Worm (Caenorhabditis elegans) whole organism, young adult: Measurements from ENCODE around the gene R04F11.2.

Source experiments
- F37B4.10 ChIP-seq: fragments of 200-800 bp; sonication (Bioruptor generic); IDR thresholded peaks from 2 replicates; pipeline ENCODE4 v1.3.6; 2022; ENCODE audit warnings: missing genetic modification characterization, missing compliant biosample characterization
- F39B2.1 ChIP-seq: fragments of 200-800 bp; sonication (Bioruptor generic); IDR thresholded peaks from 2 replicates; pipeline ENCODE4 v1.3.6; 2022; ENCODE audit warnings: missing genetic modification reagents, missing genetic modification characterization, missing compliant biosample characterization
- F49E8.2 ChIP-seq: sonication (generic microtip); optimal IDR thresholded peaks from 3 replicates; lab custom pipeline; 2017; ENCODE audit warnings: missing genetic modification characterization, mild to moderate bottlenecking, missing compliant biosample characterization, antibody characterized with exemption, moderate library complexity; ENCODE audit not compliant: insufficient read depth
- F57C9.4 ChIP-seq: sonication (generic microtip); optimal IDR thresholded peaks from 2 replicates; lab custom pipeline; 2017; ENCODE audit warnings: mild to moderate bottlenecking, missing genetic modification characterization, missing compliant biosample characterization
- Y53G8AR.9 ChIP-seq: fragments of 200-800 bp; sonication (Bioruptor generic); conservative IDR thresholded peaks from 2 replicates; pipeline ENCODE4 v1.3.6; 2022; ENCODE audit warnings: missing genetic modification reagents, missing genetic modification characterization, missing compliant biosample characterization
- aptf-2 ChIP-seq: fragments of 200-800 bp; sonication (Bioruptor generic); conservative IDR thresholded peaks from 2 replicates; pipeline ENCODE4 v1.3.6; 2022; ENCODE audit warnings: missing genetic modification reagents, missing genetic modification characterization, missing compliant biosample characterization
- atf-7 ChIP-seq: sonication (generic microtip); optimal IDR thresholded peaks from 2 replicates; lab custom pipeline; 2017; ENCODE audit warnings: mild to moderate bottlenecking, missing genetic modification characterization, missing compliant biosample characterization
- attf-6 ChIP-seq: fragments of 200-800 bp; sonication (Bioruptor generic); IDR thresholded peaks from 2 replicates; pipeline ENCODE4 v1.3.6; 2022; ENCODE audit warnings: missing genetic modification reagents, missing genetic modification characterization, missing compliant biosample characterization
- bed-2 ChIP-seq: fragments of 200-800 bp; sonication (Bioruptor generic); IDR thresholded peaks from 2 replicates; pipeline ENCODE4 v1.3.6; 2022; ENCODE audit warnings: missing genetic modification reagents, missing genetic modification characterization, missing compliant biosample characterization
- ccch-3 ChIP-seq: fragments of 200-800 bp; sonication (Bioruptor generic); optimal IDR thresholded peaks from 2 replicates; lab custom pipeline; 2018; ENCODE audit warnings: mild to moderate bottlenecking, missing genetic modification characterization, missing compliant biosample characterization
- cebp-1 ChIP-seq, 2 experiments: fragments of 200-800 bp in 1 of 2; sonication (Bioruptor generic) in 1 of 2; sonication (generic microtip) in 1 of 2; IDR thresholded peaks in 1 of 2; optimal IDR thresholded peaks in 1 of 2; 2 replicates each; pipeline versions ENCODE4 v1.3.6 to Lab custom; 2017 to 2022; ENCODE audit warnings: missing compliant biosample characterization in 2 of 2, missing genetic modification characterization in 2 of 2, mild to moderate bottlenecking in 1 of 2, missing genetic modification reagents in 1 of 2, moderate library complexity in 1 of 2
- ceh-100 ChIP-seq: fragments of 200-800 bp; sonication (Bioruptor generic); IDR thresholded peaks from 2 replicates; pipeline ENCODE4 v1.3.6; 2022; ENCODE audit warnings: missing genetic modification reagents, missing genetic modification characterization, missing compliant biosample characterization
- ceh-27 ChIP-seq: fragments of 200-800 bp; sonication (Bioruptor generic); optimal IDR thresholded peaks from 2 replicates; lab custom pipeline; 2018; ENCODE audit warnings: mild to moderate bottlenecking, missing genetic modification characterization, moderate library complexity, missing compliant biosample characterization
- ceh-40 ChIP-seq: fragments of 200-800 bp; sonication (Bioruptor generic); IDR thresholded peaks from 2 replicates; pipeline ENCODE4 v1.3.6; 2022; ENCODE audit warnings: missing genetic modification characterization, missing compliant biosample characterization
- dpl-1 ChIP-seq: fragments of 150-350 bp; optimal IDR thresholded peaks from 2 replicates; lab custom pipeline; 2014; ENCODE audit warnings: missing biosample characterization, missing genetic modification reagents, missing genetic modification characterization
- egl-18 ChIP-seq: fragments of 200-800 bp; sonication (Bioruptor generic); IDR thresholded peaks from 2 replicates; pipeline ENCODE4 v1.3.6; 2022; ENCODE audit warnings: missing genetic modification reagents, missing genetic modification characterization, missing compliant biosample characterization
- egl-44 ChIP-seq: fragments of 200-800 bp; sonication (Bioruptor generic); IDR thresholded peaks from 2 replicates; pipeline ENCODE4 v1.3.6; 2022; ENCODE audit warnings: missing genetic modification reagents, missing genetic modification characterization, missing compliant biosample characterization
- gei-17 ChIP-seq: fragments of 200-800 bp; sonication (Bioruptor generic); optimal IDR thresholded peaks from 2 replicates; lab custom pipeline; 2018; ENCODE audit warnings: mild to moderate bottlenecking, missing genetic modification characterization, missing compliant biosample characterization
- him-1 ChIP-seq: sonication (generic microtip); optimal IDR thresholded peaks from 2 replicates; lab custom pipeline; 2016; ENCODE audit warnings: missing genotype, missing genetic modification reagents, missing genetic modification characterization, missing compliant biosample characterization
- hrde-1 ChIP-seq: sonication (generic microtip); optimal IDR thresholded peaks from 2 replicates; lab custom pipeline; 2016; ENCODE audit warnings: missing genetic modification characterization, mild to moderate bottlenecking, missing compliant biosample characterization, moderate library complexity, missing genotype, missing genetic modification reagents, borderline replicate concordance
- let-526 ChIP-seq: fragments of 200-800 bp; sonication (Bioruptor generic); IDR thresholded peaks from 2 replicates; pipeline ENCODE4 v1.3.6; 2022; ENCODE audit warnings: missing genetic modification reagents, missing genetic modification characterization, missing compliant biosample characterization
- lin-26 ChIP-seq: fragments of 200-800 bp; sonication (Bioruptor generic); IDR thresholded peaks from 2 replicates; pipeline ENCODE4 v1.3.6; 2022; ENCODE audit warnings: missing genetic modification reagents, missing genetic modification characterization, missing compliant biosample characterization
- lin-40 ChIP-seq: sonication (generic microtip); optimal IDR thresholded peaks from 2 replicates; lab custom pipeline; 2016; ENCODE audit warnings: missing genetic modification characterization, mild to moderate bottlenecking, missing compliant biosample characterization, missing genotype, missing genetic modification reagents
- madf-10 ChIP-seq: sonication (generic microtip); optimal IDR thresholded peaks from 2 replicates; lab custom pipeline; 2016; ENCODE audit warnings: mild to moderate bottlenecking, missing genetic modification characterization, missing compliant biosample characterization
- mes-4 ChIP-seq: sonication (generic microtip); optimal IDR thresholded peaks from 2 replicates; lab custom pipeline; 2016; ENCODE audit warnings: missing genotype, missing genetic modification characterization, missing compliant biosample characterization
- nhr-80 ChIP-seq: sonication (generic microtip); optimal IDR thresholded peaks from 2 replicates; lab custom pipeline; 2016; ENCODE audit warnings: missing genetic modification characterization, missing compliant biosample characterization
- pha-4 ChIP-seq: fragments of 150-350 bp; sonication (generic microtip); optimal IDR thresholded peaks from 2 replicates; lab custom pipeline; 2014; ENCODE audit warnings: missing biosample characterization, missing genetic modification reagents, missing genetic modification characterization
- rcor-1 ChIP-seq: fragments of 200-800 bp; sonication (Bioruptor generic); IDR thresholded peaks from 2 replicates; pipeline ENCODE4 v1.3.6; 2022; ENCODE audit warnings: missing genetic modification reagents, missing genetic modification characterization, missing compliant biosample characterization
- repo-1 ChIP-seq: sonication (generic microtip); optimal IDR thresholded peaks from 2 replicates; lab custom pipeline; 2017; ENCODE audit warnings: mild to moderate bottlenecking, missing genetic modification characterization, missing compliant biosample characterization
- rpc-1 ChIP-seq, 2 experiments: fragments of 150-350 bp in 1 of 2; sonication (generic microtip) in 1 of 2; optimal IDR thresholded peaks; 2 replicates each; lab custom pipeline; 2014 to 2018; ENCODE audit warnings: missing biosample characterization in 1 of 2, missing genetic modification characterization in 1 of 2, missing genetic modification reagents in 1 of 2, missing genotype in 1 of 2
- snpc-1.1 ChIP-seq: sonication (generic microtip); optimal IDR thresholded peaks from 2 replicates; lab custom pipeline; 2017; ENCODE audit warnings: missing genetic modification characterization, mild to moderate bottlenecking, missing compliant biosample characterization, antibody characterized with exemption, moderate library complexity, missing genotype, missing genetic modification reagents; ENCODE audit not compliant: insufficient read depth
- snpc-3.4 ChIP-seq: sonication (generic microtip); optimal IDR thresholded peaks from 2 replicates; lab custom pipeline; 2017; ENCODE audit warnings: missing genetic modification characterization, mild to moderate bottlenecking, missing compliant biosample characterization, antibody characterized with exemption, moderate library complexity, missing genotype, missing genetic modification reagents
- somi-1 ChIP-seq: fragments of 200-800 bp; sonication (Bioruptor generic); optimal IDR thresholded peaks from 2 replicates; lab custom pipeline; 2018; ENCODE audit warnings: mild to moderate bottlenecking, missing genetic modification characterization, missing compliant biosample characterization
- unc-130 ChIP-seq: sonication (generic microtip); optimal IDR thresholded peaks from 2 replicates; lab custom pipeline; 2016; ENCODE audit warnings: missing genetic modification reagents, missing genetic modification characterization, missing compliant biosample characterization
- ztf-18 ChIP-seq: sonication (generic microtip); optimal IDR thresholded peaks from 2 replicates; lab custom pipeline; 2016; ENCODE audit warnings: missing genotype, mild to moderate bottlenecking, missing genetic modification characterization, missing compliant biosample characterization
- ztf-22 ChIP-seq: fragments of 200-800 bp; sonication (Bioruptor generic); optimal IDR thresholded peaks from 2 replicates; lab custom pipeline; 2018; ENCODE audit warnings: mild to moderate bottlenecking, missing genetic modification characterization, moderate library complexity, missing compliant biosample characterization

Gene R04F11.2

ce11 chrV:12303453-12304077, 14.6 kb upstream of the R04F11.2 start (continued):
- TF ChIP-seq dpl-1 (GFP tag; lab: Kevin White, UChicago) (peak; percentile 44), rcor-1 (GFP tag; lab: Robert Waterston, UW) (peak; percentile 98), nhr-80 (peak; percentile 67), Y53G8AR.9 (GFP tag; lab: Robert Waterston, UW) (peak; percentile 96), gei-17 (GFP tag; lab: Kevin White, UChicago) (peak; percentile 93), atf-7 (tag; lab: Kevin White, UChicago) (peak; percentile 97), snpc-1.1 (peak; percentile 86), madf-10 (peak; percentile 93), ccch-3 (GFP tag; lab: Kevin White, UChicago) (peak; percentile 98), ceh-100 (GFP tag; lab: Robert Waterston, UW) (peak; percentile 86), him-1 (peak; percentile 99), lin-40 (tag; lab: Kevin White, UChicago) (peak; percentile 91), egl-18 (peak; percentile 99), F39B2.1 (GFP tag; lab: Robert Waterston, UW) (peak; percentile 96), bed-2 (peak; percentile 96), lin-26 (GFP tag; lab: Robert Waterston, UW) (peak; percentile 99), mes-4 (tag; lab: Kevin White, UChicago) (peak; percentile 96), rpc-1 (optimal IDR thresholded peaks at IDR 0.05; lab: Kevin White, UChicago) (peak; percentile 100), rpc-1 (tag; optimal IDR thresholded peaks at IDR 0.05; lab: Kevin White, UChicago) (peak; percentile 100), F57C9.4 (tag; lab: Kevin White, UChicago) (peak; percentile 99), let-526 (GFP tag; lab: Robert Waterston, UW) (peak; percentile 97), somi-1 (peak; percentile 96), aptf-2 (GFP tag; lab: Robert Waterston, UW) (peak; percentile 85), ceh-40 (GFP tag; lab: Robert Waterston, UW) (peak; percentile 97), F37B4.10 (GFP tag; lab: Robert Waterston, UW) (peak; percentile 100), egl-44 (GFP tag; lab: Robert Waterston, UW) (peak; percentile 99), F49E8.2 (tag; lab: Kevin White, UChicago) (peak; percentile 80), ztf-22 (GFP tag; lab: Kevin White, UChicago) (peak; percentile 96), hrde-1 (tag; lab: Kevin White, UChicago) (peak; percentile 98), repo-1 (tag; lab: Kevin White, UChicago) (peak; percentile 99), snpc-3.4 (tag; lab: Kevin White, UChicago) (peak; percentile 91), ceh-27 (GFP tag; lab: Kevin White, UChicago) (peak; percentile 99), unc-130 (peak; percentile 85)

- no peak for TF ChIP-seq ceh-27 (GFP tag; lab: Kevin White, UChicago)
- no peak for TF ChIP-seq ztf-18
Measured at ce11 chrV:12305677-12306076, 12.5 kb upstream of the R04F11.2 start.

ce11 chrV:12307011-12307540, 11.1 kb upstream of the R04F11.2 start, which contains the start of gene srg-45:
Gene srg-45 (plus strand): TSS chrV:12307490.
- TF ChIP-seq attf-6 (GFP tag; lab: Robert Waterston, UW) (no peak), cebp-1 (GFP tag; IDR thresholded peaks at IDR 0.05; lab: Robert Waterston, UW) (no peak), cebp-1 (tag; optimal IDR thresholded peaks at IDR 0.05; lab: Kevin White, UChicago) (peak; percentile 9), lin-40 (tag; lab: Kevin White, UChicago) (peak; percentile 2), pha-4 (tag; lab: Kevin White, UChicago) (no peak), repo-1 (tag; lab: Kevin White, UChicago) (peak; percentile 51)
